Worm (Caenorhabditis elegans): Measurements from ENCODE around the gene C50F4.6.

C50F4.6 gene

ce11 chrV:9563585-9563984, 17.7 kb downstream of the C50F4.6 start:
- TF ChIP-seq nhr-67 (tag; optimal IDR thresholded peaks at IDR 0.05) (no peak), ceh-9 (tag; optimal IDR thresholded peaks at IDR 0.05) (no peak), nfya-1 (tag; optimal IDR thresholded peaks at IDR 0.05; ENCODE audit: insufficient read depth) (peak; percentile 25), nhr-77 (tag; optimal IDR thresholded peaks at IDR 0.05) (no peak), egl-27 (tag; optimal IDR thresholded peaks at IDR 0.05) (no peak), fkh-10 (GFP tag; optimal IDR thresholded peaks at IDR 0.05) (peak; percentile 66), ceh-28 (tag; optimal IDR thresholded peaks at IDR 0.05) (no peak), jun-1 (tag; optimal IDR thresholded peaks at IDR 0.05) (no peak)

ce11 chrV:9568707-9569106, 22.8 kb downstream of the C50F4.6 start, which contains the start of gene F25B3.4:
Gene F25B3.4, minus strand, starts transcription at chrV:9568807.
- no peak for TF ChIP-seq unc-62 (GFP tag; optimal IDR thresholded peaks at IDR 0.05)
- no peak for TF ChIP-seq hmg-11 (tag; optimal IDR thresholded peaks at IDR 0.05)
- no peak for TF ChIP-seq sea-2 (GFP tag; optimal IDR thresholded peaks at IDR 0.05)

- no peak for TF ChIP-seq elt-1 (tag; optimal IDR thresholded peaks at IDR 0.05)
- TF ChIP-seq R02D3.7 (tag; optimal IDR thresholded peaks at IDR 0.05), result no peak
- TF ChIP-seq nhr-25 (tag; optimal IDR thresholded peaks at IDR 0.05), result no peak
- TF ChIP-seq hmg-11 (tag; optimal IDR thresholded peaks at IDR 0.05), result no peak
- TF ChIP-seq nfya-1 (tag; optimal IDR thresholded peaks at IDR 0.05; ENCODE audit: insufficient read depth), result no peak
Measured at ce11 chrV:9570197-9570596, 24.3 kb downstream of the C50F4.6 start, which contains the start of gene F25B3.5. Gene F25B3.5, minus strand, starts transcription at chrV:9570297.

- TF ChIP-seq elt-2 (tag; optimal IDR thresholded peaks at IDR 0.05) (peak; percentile 36), nhr-12 (tag; optimal IDR thresholded peaks at IDR 0.05) (no peak)
Measured at ce11 chrV:9571056-9571455, 25.2 kb downstream of the C50F4.6 start.

- TF ChIP-seq lin-39 (tag; optimal IDR thresholded peaks at IDR 0.05), result no peak
- no peak for TF ChIP-seq ceh-16 (tag; optimal IDR thresholded peaks at IDR 0.05)
- no peak for TF ChIP-seq ceh-28 (tag; optimal IDR thresholded peaks at IDR 0.05)
Measured at ce11 chrV:9571673-9572072, 25.8 kb downstream of the C50F4.6 start.

- no peak for TF ChIP-seq mdl-1 (tag; optimal IDR thresholded peaks at IDR 0.05)
- TF ChIP-seq fos-1 (tag; optimal IDR thresholded peaks at IDR 0.05), result no peak
- no peak for TF ChIP-seq nhr-11 (tag; optimal IDR thresholded peaks at IDR 0.05)
- no peak for TF ChIP-seq fkh-2 (tag; optimal IDR thresholded peaks at IDR 0.05)
- TF ChIP-seq tbx-2 (tag; optimal IDR thresholded peaks at IDR 0.05), result no peak
- no peak for TF ChIP-seq elt-2 (tag; optimal IDR thresholded peaks at IDR 0.05)
- TF ChIP-seq R02D3.7 (tag; optimal IDR thresholded peaks at IDR 0.05), result no peak
- TF ChIP-seq snpc-4 (tag; optimal IDR thresholded peaks at IDR 0.05), result no peak
- no peak for TF ChIP-seq fkh-10 (GFP tag; optimal IDR thresholded peaks at IDR 0.05)
- TF ChIP-seq jun-1 (tag; optimal IDR thresholded peaks at IDR 0.05), result no peak
- TF ChIP-seq ama-1 (optimal IDR thresholded peaks at IDR 0.05), result no peak
- TF ChIP-seq unc-39 (tag; optimal IDR thresholded peaks at IDR 0.05), result no peak
- no peak for TF ChIP-seq lin-39 (tag; optimal IDR thresholded peaks at IDR 0.05)
- no peak for TF ChIP-seq nhr-67 (tag; optimal IDR thresholded peaks at IDR 0.05)
Measured at ce11 chrV:9576991-9577390, 31.1 kb downstream of the C50F4.6 start, which contains the start of gene F25B3.2. Gene F25B3.2, plus strand, starts transcription at chrV:9577291.

- peak; percentile 18 for TF ChIP-seq nhr-25 (tag; optimal IDR thresholded peaks at IDR 0.05)
- TF ChIP-seq nhr-43 (tag; optimal IDR thresholded peaks at IDR 0.05; ENCODE audit: poor library complexity, severe bottlenecking), result peak; percentile 45
- peak; percentile 35 for TF ChIP-seq nhr-23 (tag; optimal IDR thresholded peaks at IDR 0.05)
- TF ChIP-seq elt-2 (tag; optimal IDR thresholded peaks at IDR 0.05), result peak; percentile 4
- peak; percentile 60 for TF ChIP-seq pha-4 (tag; optimal IDR thresholded peaks at IDR 0.05)
- no peak for TF ChIP-seq elt-1 (tag; optimal IDR thresholded peaks at IDR 0.05)
- peak; percentile 4 for TF ChIP-seq snpc-4 (tag; optimal IDR thresholded peaks at IDR 0.05)
- TF ChIP-seq hmg-11 (tag; optimal IDR thresholded peaks at IDR 0.05), result peak; percentile 62
- TF ChIP-seq unc-39 (tag; optimal IDR thresholded peaks at IDR 0.05), result no peak
Measured at ce11 chrV:9582594-9583322, 36.9 kb downstream of the C50F4.6 start, which contains the start of gene rtfo-1. Gene rtfo-1, minus strand, starts transcription at chrV:9582644.

Data from whole organism, L3 larva.